Fruit fly (Drosophila melanogaster) whole organism, wandering third instar larva: ENCODE results near the gene Rbp9.

Experiments
- Abd-B ChIP-seq: fragments of >200 bp; optimal IDR thresholded peaks from 2 replicates; lab custom pipeline; 2017; ENCODE audit warnings: missing biosample characterization, missing genetic modification characterization
- CG32264 ChIP-seq: fragments of 200-800 bp; sonication (Bioruptor generic); optimal IDR thresholded peaks from 2 replicates; lab custom pipeline; 2016; ENCODE audit warnings: missing biosample characterization, missing genetic modification characterization
- CG9705 ChIP-seq: fragments of 200-800 bp; sonication (Bioruptor generic); optimal IDR thresholded peaks from 2 replicates; lab custom pipeline; 2018; ENCODE audit warnings: missing biosample characterization, mild to moderate bottlenecking, missing genetic modification characterization
- Dfd ChIP-seq: fragments of >200 bp; optimal IDR thresholded peaks from 2 replicates; lab custom pipeline; 2017; ENCODE audit warnings: missing biosample characterization, missing genetic modification characterization
- Dif ChIP-seq: fragments of 200-275, 200-300 bp; sonication (Bioruptor generic); optimal IDR thresholded peaks from 2 replicates; lab custom pipeline; 2018; ENCODE audit warnings: missing biosample characterization, missing genetic modification characterization; ENCODE audit not compliant: partially characterized antibody
- GATAd ChIP-seq: sonication (Bioruptor generic); optimal IDR thresholded peaks from 2 replicates; lab custom pipeline; 2016; ENCODE audit warnings: missing biosample characterization, missing genetic modification characterization
- HLH106 ChIP-seq: fragments of 200-800 bp; optimal IDR thresholded peaks from 3 replicates; lab custom pipeline; 2019; ENCODE audit warnings: missing biosample characterization, mild to moderate bottlenecking, missing genetic modification characterization, moderate library complexity
- Hnf4 ChIP-seq: fragments of 200-800 bp; sonication (Bioruptor generic); optimal IDR thresholded peaks from 2 replicates; lab custom pipeline; 2016; ENCODE audit warnings: missing biosample characterization, mild to moderate bottlenecking, missing genetic modification characterization
- Hr78 ChIP-seq: fragments of >200 bp; optimal IDR thresholded peaks from 2 replicates; lab custom pipeline; 2017; ENCODE audit warnings: missing biosample characterization, missing genetic modification characterization
- Jra ChIP-seq: sonication (Bioruptor generic); optimal IDR thresholded peaks from 2 replicates; lab custom pipeline; 2016; ENCODE audit warnings: missing biosample characterization, missing genetic modification characterization
- Mio ChIP-seq: sonication (Bioruptor generic); optimal IDR thresholded peaks from 2 replicates; lab custom pipeline; 2016; ENCODE audit warnings: missing biosample characterization, missing genetic modification characterization
- Myc ChIP-seq: fragments of >200 bp; optimal IDR thresholded peaks from 2 replicates; lab custom pipeline; 2017
- N ChIP-seq: fragments of >200 bp; optimal IDR thresholded peaks from 2 replicates; lab custom pipeline; 2018; ENCODE audit warnings: missing biosample characterization, missing external identifiers, missing genetic modification characterization
- OdsH ChIP-seq: fragments of 200-800 bp; sonication (Bioruptor generic); optimal IDR thresholded peaks from 2 replicates; lab custom pipeline; 2016; ENCODE audit warnings: missing biosample characterization, mild to moderate bottlenecking, missing genetic modification characterization
- Rel ChIP-seq, 2 experiments: fragments of 200-800 bp; sonication (Bioruptor generic) in 1 of 2; optimal IDR thresholded peaks; 2 replicates in 1 of 2; 3 replicates in 1 of 2; lab custom pipeline; 2016 to 2019; ENCODE audit warnings: mild to moderate bottlenecking in 2 of 2, missing biosample characterization in 2 of 2, missing genetic modification characterization in 2 of 2, moderate library complexity in 1 of 2
- Sp1 ChIP-seq: fragments of 200-800 bp; sonication (Bioruptor generic); optimal IDR thresholded peaks from 3 replicates; lab custom pipeline; 2019; ENCODE audit warnings: missing biosample characterization, mild to moderate bottlenecking, missing genetic modification characterization, moderate library complexity
- Vsx2 ChIP-seq: fragments of 200-300, 225-300 bp; sonication (Bioruptor generic); optimal IDR thresholded peaks from 2 replicates; lab custom pipeline; 2018; ENCODE audit warnings: missing biosample characterization, missing genetic modification characterization; ENCODE audit not compliant: partially characterized antibody
- br ChIP-seq: fragments of 200-800 bp; sonication (Bioruptor generic); optimal IDR thresholded peaks from 2 replicates; lab custom pipeline; 2016; ENCODE audit warnings: missing biosample characterization, missing genetic modification characterization
- brk ChIP-seq: fragments of 200-800 bp; sonication (Bioruptor generic); optimal IDR thresholded peaks from 2 replicates; lab custom pipeline; 2016; ENCODE audit warnings: missing biosample characterization, mild to moderate bottlenecking, missing genetic modification characterization
- dl ChIP-seq, 2 experiments: fragments of 175-275, 200-275 bp in 1 of 2; fragments of 200-275 bp in 1 of 2; sonication (Bioruptor generic); optimal IDR thresholded peaks; lab custom pipeline; 2018; ENCODE audit warnings: mild to moderate bottlenecking in 2 of 2, missing biosample characterization in 2 of 2, missing genetic modification characterization in 2 of 2, moderate library complexity in 2 of 2; ENCODE audit not compliant: partially characterized antibody in 2 of 2, insufficient read depth in 1 of 2
- dmrt93B ChIP-seq: fragments of 200-800 bp; sonication (Bioruptor generic); optimal IDR thresholded peaks from 2 replicates; lab custom pipeline; 2018; ENCODE audit warnings: missing biosample characterization, mild to moderate bottlenecking, missing genetic modification characterization
- dsf ChIP-seq: sonication (Bioruptor generic); optimal IDR thresholded peaks from 2 replicates; lab custom pipeline; 2016; ENCODE audit warnings: missing biosample characterization, missing genetic modification characterization, borderline replicate concordance
- ey ChIP-seq: fragments of 200-800 bp; sonication (Bioruptor generic); optimal IDR thresholded peaks from 2 replicates; lab custom pipeline; 2016; ENCODE audit warnings: missing biosample characterization, missing genetic modification characterization
- foxo ChIP-seq, 2 experiments: fragments of 200-800 bp; sonication (Bioruptor generic); optimal IDR thresholded peaks; 2 replicates in 1 of 2; 3 replicates in 1 of 2; lab custom pipeline; 2016 to 2017; ENCODE audit warnings: missing biosample characterization in 2 of 2, missing genetic modification characterization in 2 of 2
- fru ChIP-seq: fragments of 200-800 bp; sonication (Bioruptor generic); optimal IDR thresholded peaks from 3 replicates; lab custom pipeline; 2016; ENCODE audit warnings: missing biosample characterization, mild to moderate bottlenecking, missing genetic modification characterization
- h ChIP-seq: fragments of 200-800 bp; sonication (Bioruptor generic); optimal IDR thresholded peaks from 3 replicates; lab custom pipeline; 2016; ENCODE audit warnings: missing biosample characterization, mild to moderate bottlenecking, missing genetic modification characterization
- jim ChIP-seq: fragments of 175-275, 200-325 bp; sonication (Bioruptor generic); optimal IDR thresholded peaks from 2 replicates; lab custom pipeline; 2016; ENCODE audit warnings: missing biosample characterization, mild to moderate bottlenecking, missing genetic modification characterization
- lola ChIP-seq: fragments of >200 bp; optimal IDR thresholded peaks from 2 replicates; lab custom pipeline; 2017; ENCODE audit warnings: missing biosample characterization, missing genetic modification characterization
- pan ChIP-seq: fragments of >200 bp; optimal IDR thresholded peaks from 2 replicates; lab custom pipeline; 2017
- psq ChIP-seq: fragments of 200-800 bp; sonication (Bioruptor generic); optimal IDR thresholded peaks from 3 replicates; lab custom pipeline; 2017; ENCODE audit warnings: missing biosample characterization, mild to moderate bottlenecking, missing genetic modification characterization, moderate library complexity
- rgr ChIP-seq: fragments of 200-800 bp; sonication (Bioruptor generic); optimal IDR thresholded peaks from 3 replicates; lab custom pipeline; 2016; ENCODE audit warnings: missing biosample characterization, mild to moderate bottlenecking, missing genetic modification characterization
- sage ChIP-seq: fragments of 200-800 bp; sonication (Bioruptor generic); optimal IDR thresholded peaks from 2 replicates; lab custom pipeline; 2016; ENCODE audit warnings: missing biosample characterization, mild to moderate bottlenecking, missing genetic modification characterization
- sv ChIP-seq: fragments of 200-800 bp; sonication (Bioruptor generic); optimal IDR thresholded peaks from 3 replicates; lab custom pipeline; 2016; ENCODE audit warnings: missing biosample characterization, missing genetic modification characterization
- woc ChIP-seq: sonication (Bioruptor generic); optimal IDR thresholded peaks from 2 replicates; lab custom pipeline; 2016; ENCODE audit warnings: missing biosample characterization, mild to moderate bottlenecking, missing genetic modification characterization

The Rbp9 gene

DNA sequence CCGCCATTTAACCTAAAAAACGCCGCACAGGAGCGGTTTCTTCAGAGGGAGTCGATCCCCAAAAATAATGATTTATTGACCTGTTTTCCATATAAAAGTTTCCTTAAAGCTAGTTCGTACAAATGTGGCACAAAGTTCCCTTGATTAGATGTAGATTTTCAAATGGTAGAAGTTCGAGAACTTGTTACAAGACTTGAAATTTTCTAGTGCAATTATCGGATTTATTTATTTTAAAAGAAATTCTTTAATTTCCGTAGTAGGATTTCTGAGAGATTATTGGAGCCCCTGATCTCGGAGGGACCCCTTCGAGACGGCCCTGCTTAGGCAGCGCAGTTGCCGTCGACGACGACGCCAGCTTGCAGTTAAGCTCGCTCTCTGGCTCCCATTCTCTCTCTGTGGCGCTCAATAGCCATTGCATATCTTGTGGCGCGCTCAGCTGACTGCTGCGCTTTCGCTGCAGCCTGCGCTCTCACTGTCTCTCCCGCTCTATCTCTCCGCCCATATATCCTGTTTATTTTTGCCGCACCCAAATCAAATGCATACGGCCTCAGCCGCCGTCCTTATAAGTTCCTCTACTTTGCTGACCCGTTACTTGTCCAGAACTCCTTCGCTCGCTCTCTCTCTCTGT is 3.1 kb downstream of the Rbp9 start:
- TF ChIP-seq dmrt93B (peak; percentile 90), Myc (lab: Kevin White, UChicago) (no peak), fru (peak; percentile 91), OdsH (GFP tag; lab: Kevin White, UChicago) (peak; percentile 82), Mio (GFP tag; lab: Kevin White, UChicago) (peak; percentile 1), jim (GFP tag; lab: Kevin White, UChicago) (no peak), brk (GFP tag; lab: Kevin White, UChicago) (no peak), Rel (GFP tag; optimal IDR thresholded peaks at IDR 0.05; lab: Kevin White, UChicago) (no peak), Rel (tag; optimal IDR thresholded peaks at IDR 0.05; lab: Kevin White, UChicago) (no peak), psq (GFP tag; lab: Kevin White, UChicago) (peak; percentile 74), Abd-B (GFP tag; lab: Kevin White, UChicago) (no peak), ey (peak; percentile 88), sage (GFP tag; lab: Kevin White, UChicago) (peak; percentile 59), sv (GFP tag; lab: Kevin White, UChicago) (no peak), Hnf4 (GFP tag; lab: Kevin White, UChicago) (peak; percentile 76), rgr (GFP tag; lab: Kevin White, UChicago) (peak; percentile 79), CG9705 (GFP tag; lab: Kevin White, UChicago) (peak; percentile 79), Jra (GFP tag; lab: Kevin White, UChicago) (peak; percentile 36), HLH106 (tag; lab: Kevin White, UChicago) (peak; percentile 92), Hr78 (GFP tag; lab: Kevin White, UChicago) (no peak), foxo (GFP tag; optimal IDR thresholded peaks at IDR 0.05; lab: Kevin White, UChicago) (peak in 1 of 2 experiments; percentile 89), br (GFP tag; lab: Kevin White, UChicago) (peak; percentile 86), lola (GFP tag; lab: Kevin White, UChicago) (no peak), h (GFP tag; lab: Kevin White, UChicago) (peak; percentile 89), dl (GFP tag; optimal IDR thresholded peaks at IDR 0.05; lab: Kevin White, UChicago; ENCODE audit: insufficient read depth in 1 of 2, partially characterized antibody in 2 of 2) (no peak), N (GFP tag; lab: Kevin White, UChicago) (no peak), pan (lab: Kevin White, UChicago) (no peak), woc (GFP tag; lab: Kevin White, UChicago) (peak; percentile 80), dsf (GFP tag; lab: Kevin White, UChicago) (no peak), CG32264 (peak; percentile 60), Sp1 (GFP tag; lab: Kevin White, UChicago) (peak; percentile 89), Dif (GFP tag; lab: Kevin White, UChicago) (peak; percentile 61), Dfd (no peak), GATAd (GFP tag; lab: Kevin White, UChicago) (no peak)

DNA sequence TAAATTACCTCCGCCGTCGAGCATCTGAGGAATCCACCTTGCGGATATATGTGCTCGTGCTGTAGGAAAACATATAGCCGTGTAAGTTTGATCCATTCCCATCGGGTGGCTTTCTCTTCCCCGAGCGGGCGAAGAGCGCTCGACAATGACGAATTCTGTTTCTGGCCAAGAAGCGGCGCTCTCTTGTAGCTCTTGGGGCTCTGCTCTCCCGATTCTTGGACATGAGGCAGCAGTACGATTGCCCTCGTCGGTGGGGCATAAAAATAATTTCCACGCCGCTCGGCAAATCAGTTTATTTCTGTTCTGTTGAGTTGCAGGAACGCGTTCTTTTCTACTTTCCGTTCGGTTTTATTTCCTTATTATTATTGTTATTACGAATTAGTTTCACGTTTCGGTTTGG is 4.3 kb downstream of the Rbp9 start:
- TF ChIP-seq dl (GFP tag; optimal IDR thresholded peaks at IDR 0.05; lab: Kevin White, UChicago; ENCODE audit: insufficient read depth in 1 of 2, partially characterized antibody in 2 of 2) (peak; percentile 4 to 11), brk (GFP tag; lab: Kevin White, UChicago) (no peak), fru (no peak), Mio (GFP tag; lab: Kevin White, UChicago) (no peak), Myc (lab: Kevin White, UChicago) (no peak), Jra (GFP tag; lab: Kevin White, UChicago) (no peak), OdsH (GFP tag; lab: Kevin White, UChicago) (no peak), Abd-B (GFP tag; lab: Kevin White, UChicago) (no peak), Vsx2 (GFP tag; lab: Kevin White, UChicago) (no peak)

DNA sequence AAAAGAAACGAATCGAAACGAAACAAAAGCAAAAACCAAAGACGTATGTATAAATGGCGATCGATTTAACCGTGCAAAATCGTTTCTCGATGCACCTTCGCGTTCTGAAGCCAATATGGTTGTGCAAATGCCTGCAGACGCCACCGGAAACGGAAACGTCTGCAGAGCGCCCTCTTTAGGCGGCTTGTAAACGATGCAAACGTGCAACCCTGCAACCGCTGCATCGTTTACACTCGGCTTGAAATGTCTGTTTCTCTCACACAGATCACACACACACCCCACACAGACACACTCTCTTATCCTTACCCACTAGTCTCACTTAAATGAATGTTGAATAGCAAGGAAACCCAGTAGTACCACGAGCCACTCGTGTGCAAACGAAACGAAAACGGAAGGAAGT is 12.4 kb downstream of the Rbp9 start:
- no peak for TF ChIP-seq CG32264
- TF ChIP-seq br (GFP tag; lab: Kevin White, UChicago): no peak
